Worm (Caenorhabditis elegans): ENCODE measurements around the gene nas-7.

ce11 chrII:7420157-7420556 lies 17.6 kb upstream of the nas-7 start:
- no peak for TF ChIP-seq lin-11 (tag; optimal IDR thresholded peaks at IDR 0.05)
- TF ChIP-seq fkh-6 (tag; optimal IDR thresholded peaks at IDR 0.05) = no peak
- no peak for TF ChIP-seq npax-4 (tag; optimal IDR thresholded peaks at IDR 0.05)
- no peak for TF ChIP-seq tbx-2 (tag; optimal IDR thresholded peaks at IDR 0.05)
- TF ChIP-seq pros-1 (tag; optimal IDR thresholded peaks at IDR 0.05) = no peak
- TF ChIP-seq pag-3 (tag; optimal IDR thresholded peaks at IDR 0.05; ENCODE audit: borderline replicate concordance) = no peak
- no peak for TF ChIP-seq pqm-1 (tag; optimal IDR thresholded peaks at IDR 0.05)
- TF ChIP-seq gmeb-2 (tag; optimal IDR thresholded peaks at IDR 0.05) = no peak
- no peak for TF ChIP-seq ztf-16 (tag; optimal IDR thresholded peaks at IDR 0.05)
- no peak for TF ChIP-seq fkh-10 (GFP tag; optimal IDR thresholded peaks at IDR 0.05)
- no peak for TF ChIP-seq ceh-31 (tag; optimal IDR thresholded peaks at IDR 0.05)
- TF ChIP-seq ttx-3 (tag; optimal IDR thresholded peaks at IDR 0.05) = no peak
- no peak for TF ChIP-seq ceh-9 (tag; optimal IDR thresholded peaks at IDR 0.05)
- TF ChIP-seq elt-4 (tag; optimal IDR thresholded peaks at IDR 0.05) = no peak

Data from whole organism, late embryonic.